Fruit fly (Drosophila melanogaster) whole organism, embryonic: Measurements from ENCODE around the gene SecS.

Experiments used
- Adf1 ChIP-seq: fragments of 200-800 bp; sonication (Bioruptor generic); IDR thresholded peaks from 2 replicates; pipeline ENCODE4 v1.3.6; 2022; ENCODE audit warnings: missing biosample characterization, missing genetic modification characterization
- Awh ChIP-seq: fragments of 200-800 bp; sonication (Bioruptor generic); IDR thresholded peaks from 2 replicates; pipeline ENCODE4, ENCODE4 v1.3.6; 2022; ENCODE audit warnings: missing biosample characterization, missing genetic modification characterization
- B-H2 ChIP-seq: fragments of 200-800 bp; sonication (Bioruptor generic); optimal IDR thresholded peaks from 2 replicates; lab custom pipeline; 2018; ENCODE audit warnings: missing biosample characterization, mild to moderate bottlenecking, missing genetic modification characterization
- Bdp1 ChIP-seq: fragments of 200-800 bp; sonication (Bioruptor generic); optimal IDR thresholded peaks from 3 replicates; lab custom pipeline; 2016; ENCODE audit warnings: missing biosample characterization, missing genetic modification characterization
- CG10274 ChIP-seq: fragments of 200-800 bp; sonication (Bioruptor generic); optimal IDR thresholded peaks from 3 replicates; lab custom pipeline; 2017; ENCODE audit warnings: missing biosample characterization, mild to moderate bottlenecking, missing genetic modification characterization
- CG11398 ChIP-seq: fragments of 200-800 bp; sonication (Bioruptor generic); optimal IDR thresholded peaks from 2 replicates; lab custom pipeline; 2016; ENCODE audit warnings: missing biosample characterization, missing genetic modification characterization
- CG12942 ChIP-seq: fragments of 200-800 bp; sonication (Bioruptor generic); optimal IDR thresholded peaks from 3 replicates; lab custom pipeline; 2016; ENCODE audit warnings: missing biosample characterization, missing genetic modification characterization
- CG14014 ChIP-seq: fragments of 200-800 bp; sonication (Bioruptor generic); IDR thresholded peaks from 2 replicates; pipeline ENCODE4 v1.3.6; 2022; ENCODE audit warnings: missing biosample characterization, missing genetic modification characterization
- CG15011 ChIP-seq: fragments of 200-800 bp; sonication (Bioruptor generic); optimal IDR thresholded peaks from 3 replicates; lab custom pipeline; 2018; ENCODE audit warnings: missing biosample characterization, mild to moderate bottlenecking, missing genetic modification characterization
- CG15514 ChIP-seq: fragments of 200-800 bp; sonication (Bioruptor generic); optimal IDR thresholded peaks from 3 replicates; lab custom pipeline; 2017; ENCODE audit warnings: missing biosample characterization, missing genetic modification characterization, mild to moderate bottlenecking, moderate library complexity, missing genetic modification reagents
- CG1647 ChIP-seq: fragments of 200-800 bp; sonication (Bioruptor generic); optimal IDR thresholded peaks from 3 replicates; lab custom pipeline; 2016; ENCODE audit warnings: missing biosample characterization, missing genetic modification characterization
- CG17912 ChIP-seq: fragments of 200-800 bp; sonication (Bioruptor generic); optimal IDR thresholded peaks from 2 replicates; lab custom pipeline; 2018; ENCODE audit warnings: missing biosample characterization, mild to moderate bottlenecking, missing genetic modification characterization
- CG18764 ChIP-seq: fragments of 200-800 bp; sonication (Bioruptor generic); optimal IDR thresholded peaks from 3 replicates; lab custom pipeline; 2016; ENCODE audit warnings: missing biosample characterization, missing genetic modification characterization
- CG3726 ChIP-seq: fragments of 200-800 bp; sonication (Bioruptor generic); IDR thresholded peaks from 3 replicates; pipeline ENCODE4, ENCODE4 v1.3.6; 2022; ENCODE audit warnings: missing biosample characterization, missing genetic modification characterization
- CG4617 ChIP-seq: fragments of 200-800 bp; sonication (Bioruptor generic); optimal IDR thresholded peaks from 3 replicates; lab custom pipeline; 2016; ENCODE audit warnings: missing biosample characterization, missing genetic modification characterization, borderline replicate concordance
- CG5180 ChIP-seq: fragments of 200-800 bp; sonication (Bioruptor generic); optimal IDR thresholded peaks from 3 replicates; lab custom pipeline; 2017; ENCODE audit warnings: missing biosample characterization, missing genetic modification characterization, mild to moderate bottlenecking, moderate library complexity, missing genetic modification reagents
- CG6254 ChIP-seq: fragments of 200-800 bp; sonication (Bioruptor generic); optimal IDR thresholded peaks from 3 replicates; lab custom pipeline; 2017; ENCODE audit warnings: mild to moderate bottlenecking, missing biosample characterization, missing genetic modification reagents, missing genetic modification characterization
- CG6654 ChIP-seq: fragments of 200-800 bp; sonication (Bioruptor generic); optimal IDR thresholded peaks from 2 replicates; lab custom pipeline; 2017; ENCODE audit warnings: missing biosample characterization, mild to moderate bottlenecking, missing genetic modification characterization
- CG9215 ChIP-seq: fragments of 200-800 bp; sonication (Bioruptor generic); IDR thresholded peaks from 2 replicates; pipeline ENCODE4 v1.3.6; 2022; ENCODE audit warnings: missing biosample characterization, missing genetic modification characterization
- CHES-1-like ChIP-seq: fragments of 200-800 bp; sonication (Bioruptor generic); optimal IDR thresholded peaks from 2 replicates; lab custom pipeline; 2016; ENCODE audit warnings: missing biosample characterization, missing genetic modification characterization
- CkIIα-i1 ChIP-seq: fragments of 200-800 bp; sonication (Bioruptor generic); IDR thresholded peaks from 2 replicates; pipeline ENCODE4 v1.3.6; 2022; ENCODE audit warnings: missing biosample characterization, missing genetic modification characterization
- Kr ChIP-seq: fragments of 200-800 bp; sonication (Bioruptor generic); optimal IDR thresholded peaks from 2 replicates; lab custom pipeline; 2017; ENCODE audit warnings: missing biosample characterization, mild to moderate bottlenecking, missing genetic modification characterization
- Max ChIP-seq: fragments of 200-800 bp; sonication (Bioruptor generic); optimal IDR thresholded peaks from 2 replicates; lab custom pipeline; 2016; ENCODE audit warnings: missing biosample characterization, mild to moderate bottlenecking, missing genetic modification characterization
- Mes4 ChIP-seq: fragments of 200-800 bp; sonication (Bioruptor generic); optimal IDR thresholded peaks from 2 replicates; lab custom pipeline; 2016; ENCODE audit warnings: missing biosample characterization, missing genetic modification characterization
- PHDP ChIP-seq: fragments of 200-800 bp; sonication (Bioruptor generic); optimal IDR thresholded peaks from 3 replicates; lab custom pipeline; 2018; ENCODE audit warnings: missing biosample characterization, mild to moderate bottlenecking, missing genetic modification characterization, moderate library complexity
- Scr ChIP-seq: fragments of 200-800 bp; sonication (Bioruptor generic); IDR thresholded peaks from 2 replicates; pipeline ENCODE4 v1.3.6; 2022; ENCODE audit warnings: missing biosample characterization, missing genetic modification characterization; ENCODE audit not compliant: partially characterized antibody
- Sry-β ChIP-seq: fragments of 200-800 bp; sonication (Bioruptor generic); optimal IDR thresholded peaks from 2 replicates; lab custom pipeline; 2018; ENCODE audit warnings: missing biosample characterization, mild to moderate bottlenecking, missing genetic modification characterization, moderate library complexity
- Taf1 ChIP-seq: fragments of 200-800 bp; sonication (Bioruptor generic); IDR thresholded peaks from 2 replicates; pipeline ENCODE4 v1.3.6; 2022; ENCODE audit warnings: missing biosample characterization, missing genetic modification characterization
- Tbp ChIP-seq: fragments of >200 bp; optimal IDR thresholded peaks from 2 replicates; lab custom pipeline; 2018; ENCODE audit warnings: missing biosample characterization, missing genetic modification characterization
- Xrp1 ChIP-seq: fragments of 200-800 bp; sonication (Bioruptor generic); IDR thresholded peaks from 2 replicates; pipeline ENCODE4 v1.3.6; 2022; ENCODE audit warnings: missing biosample characterization, missing genetic modification characterization
- aop ChIP-seq: fragments of 200-800 bp; sonication (Bioruptor generic); IDR thresholded peaks from 2 replicates; pipeline ENCODE4 v1.3.6; 2022; ENCODE audit warnings: missing biosample characterization, missing genetic modification characterization
- ara ChIP-seq: fragments of 200-800 bp; sonication (Bioruptor generic); IDR thresholded peaks from 2 replicates; pipeline ENCODE4 v1.3.6; 2022; ENCODE audit warnings: missing biosample characterization, missing genetic modification characterization
- bcd ChIP-seq: fragments of 200-800 bp; sonication (Bioruptor generic); optimal IDR thresholded peaks from 2 replicates; lab custom pipeline; 2017; ENCODE audit warnings: missing biosample characterization, mild to moderate bottlenecking, missing genetic modification characterization
- bigmax ChIP-seq: fragments of 200-800 bp; sonication (Bioruptor generic); optimal IDR thresholded peaks from 2 replicates; lab custom pipeline; 2018; ENCODE audit warnings: missing biosample characterization, mild to moderate bottlenecking, missing genetic modification characterization
- btn ChIP-seq: fragments of 200-800 bp; sonication (Bioruptor generic); optimal IDR thresholded peaks from 2 replicates; lab custom pipeline; 2016; ENCODE audit warnings: missing biosample characterization, missing genetic modification characterization
- emc ChIP-seq: fragments of 200-800 bp; sonication (Bioruptor generic); optimal IDR thresholded peaks from 2 replicates; lab custom pipeline; 2016; ENCODE audit warnings: missing biosample characterization, missing genetic modification characterization
- grn ChIP-seq: fragments of 200-800 bp; sonication (Bioruptor generic); optimal IDR thresholded peaks from 3 replicates; lab custom pipeline; 2017; ENCODE audit warnings: missing biosample characterization, missing genetic modification characterization
- jumu ChIP-seq: fragments of 200-800 bp; sonication (Bioruptor generic); optimal IDR thresholded peaks from 3 replicates; lab custom pipeline; 2016; ENCODE audit warnings: missing biosample characterization, missing genetic modification characterization
- nau ChIP-seq: fragments of 200-800 bp; sonication (Bioruptor generic); optimal IDR thresholded peaks from 3 replicates; lab custom pipeline; 2017; ENCODE audit warnings: missing biosample characterization, mild to moderate bottlenecking, missing genetic modification characterization, missing genetic modification reagents
- odd ChIP-seq: fragments of 200-800 bp; sonication (Bioruptor generic); optimal IDR thresholded peaks from 2 replicates; lab custom pipeline; 2017; ENCODE audit warnings: missing biosample characterization, mild to moderate bottlenecking, missing genetic modification characterization
- org-1 ChIP-seq: fragments of 200-800 bp; sonication (Bioruptor generic); optimal IDR thresholded peaks from 2 replicates; lab custom pipeline; 2017; ENCODE audit warnings: missing biosample characterization, missing genetic modification characterization
- otp ChIP-seq: fragments of 200-800 bp; sonication (Bioruptor generic); IDR thresholded peaks from 3 replicates; pipeline ENCODE4, ENCODE4 v1.3.6; 2022; ENCODE audit warnings: missing biosample characterization, missing genetic modification characterization
- pb ChIP-seq: fragments of 200-800 bp; sonication (Bioruptor generic); optimal IDR thresholded peaks from 3 replicates; lab custom pipeline; 2016; ENCODE audit warnings: missing biosample characterization, missing genetic modification characterization
- pita ChIP-seq: fragments of 200-800 bp; sonication (Bioruptor generic); optimal IDR thresholded peaks from 2 replicates; lab custom pipeline; 2017; ENCODE audit warnings: missing biosample characterization, mild to moderate bottlenecking, missing genetic modification characterization
- scrt ChIP-seq: fragments of 200-800 bp; sonication (Bioruptor generic); optimal IDR thresholded peaks from 2 replicates; lab custom pipeline; 2018; ENCODE audit warnings: missing biosample characterization, mild to moderate bottlenecking, missing genetic modification characterization, moderate library complexity
- sens-2 ChIP-seq: fragments of 200-800 bp; sonication (Bioruptor generic); IDR thresholded peaks from 2 replicates; pipeline ENCODE4 v1.3.6; 2022; ENCODE audit warnings: missing biosample characterization, missing genetic modification characterization
- shn ChIP-seq: fragments of 200-800 bp; sonication (Bioruptor generic); optimal IDR thresholded peaks from 3 replicates; lab custom pipeline; 2016; ENCODE audit warnings: missing biosample characterization, missing genetic modification characterization
- sim ChIP-seq: fragments of 200-800 bp; sonication (Bioruptor generic); IDR thresholded peaks from 2 replicates; pipeline ENCODE4 v1.3.6; 2022; ENCODE audit warnings: missing biosample characterization, missing genetic modification characterization
- sob ChIP-seq: fragments of 200-800 bp; sonication (Bioruptor generic); IDR thresholded peaks from 2 replicates; pipeline ENCODE4 v1.3.6; 2022; ENCODE audit warnings: missing biosample characterization, missing genetic modification characterization
- sr ChIP-seq: fragments of 200-800 bp; sonication (Bioruptor generic); IDR thresholded peaks from 3 replicates; pipeline ENCODE4 v1.3.6; 2022; ENCODE audit warnings: missing biosample characterization, missing genetic modification characterization
- tin ChIP-seq: fragments of 200-800 bp; sonication (Bioruptor generic); optimal IDR thresholded peaks from 3 replicates; lab custom pipeline; 2016; ENCODE audit warnings: missing biosample characterization, missing genetic modification characterization
- twi ChIP-seq: fragments of 200-800 bp; optimal IDR thresholded peaks from 2 replicates; lab custom pipeline; 2019; ENCODE audit warnings: missing biosample characterization, mild to moderate bottlenecking, missing genetic modification characterization, moderate library complexity

Gene SecS

dm6 chr3R:5600361-5601043 is 731 bp upstream of the SecS start (continued):
- no peak for TF ChIP-seq aop (GFP tag; lab: Robert Waterston, UW)
- no peak for TF ChIP-seq Max (GFP tag; lab: Kevin White, UChicago)
- peak; percentile 15 for TF ChIP-seq scrt (GFP tag; lab: Kevin White, UChicago)
- no peak for TF ChIP-seq btn
- no peak for TF ChIP-seq CG15011 (GFP tag; lab: Kevin White, UChicago)
- peak; percentile 85 for TF ChIP-seq CG17912 (GFP tag; lab: Kevin White, UChicago)
- no peak for TF ChIP-seq pita (GFP tag; lab: Kevin White, UChicago)
- TF ChIP-seq odd (GFP tag; lab: Kevin White, UChicago): peak; percentile 21
- no peak for TF ChIP-seq CG4617
- no peak for TF ChIP-seq Sry-β
- TF ChIP-seq Tbp (GFP tag; lab: Kevin White, UChicago): peak; percentile 82
- TF ChIP-seq Scr (GFP tag; lab: Robert Waterston, UW): no peak
- no peak for TF ChIP-seq tin
- TF ChIP-seq Kr (GFP tag; lab: Kevin White, UChicago): no peak
- peak; percentile 79 for TF ChIP-seq B-H2 (GFP tag; lab: Kevin White, UChicago)
- no peak for TF ChIP-seq CG11398
- no peak for TF ChIP-seq CG12942 (GFP tag; lab: Kevin White, UChicago)
- peak; percentile 9 for TF ChIP-seq jumu (GFP tag; lab: Kevin White, UChicago)
- no peak for TF ChIP-seq bcd (GFP tag; lab: Kevin White, UChicago)
- no peak for TF ChIP-seq Awh (GFP tag; lab: Robert Waterston, UW)
- no peak for TF ChIP-seq Adf1 (GFP tag; lab: Robert Waterston, UW)
- TF ChIP-seq pb (GFP tag; lab: Kevin White, UChicago): peak; percentile 5
- TF ChIP-seq ara (GFP tag; lab: Robert Waterston, UW): no peak
- TF ChIP-seq CkIIα-i1 (GFP tag; lab: Robert Waterston, UW): no peak
- no peak for TF ChIP-seq sob
- no peak for TF ChIP-seq CG10274 (GFP tag; lab: Kevin White, UChicago)
- no peak for TF ChIP-seq CG5180 (GFP tag; lab: Kevin White, UChicago)
- no peak for TF ChIP-seq sens-2 (GFP tag; lab: Robert Waterston, UW)
- no peak for TF ChIP-seq shn (GFP tag; lab: Kevin White, UChicago)
- TF ChIP-seq CG1647 (GFP tag; lab: Kevin White, UChicago): no peak
- peak; percentile 37 for TF ChIP-seq CG6254 (GFP tag; lab: Kevin White, UChicago)
- TF ChIP-seq grn (GFP tag; lab: Kevin White, UChicago): no peak
- no peak for TF ChIP-seq otp (GFP tag; lab: Robert Waterston, UW)
- TF ChIP-seq twi (tag; lab: Kevin White, UChicago): peak; percentile 42
- peak; percentile 39 for TF ChIP-seq CG15514 (GFP tag; lab: Kevin White, UChicago)
- no peak for TF ChIP-seq Mes4 (GFP tag; lab: Kevin White, UChicago)
- no peak for TF ChIP-seq CG3726
- TF ChIP-seq emc (GFP tag; lab: Kevin White, UChicago): no peak
- no peak for TF ChIP-seq sim (GFP tag; lab: Robert Waterston, UW)
- TF ChIP-seq Xrp1 (GFP tag; lab: Robert Waterston, UW): no peak
- TF ChIP-seq CHES-1-like: peak; percentile 1
- TF ChIP-seq CG6654 (GFP tag; lab: Kevin White, UChicago): no peak
- TF ChIP-seq org-1: no peak
- no peak for TF ChIP-seq nau (GFP tag; lab: Kevin White, UChicago)
- no peak for TF ChIP-seq CG9215 (GFP tag; lab: Robert Waterston, UW)
- no peak for TF ChIP-seq Bdp1
- TF ChIP-seq sr (GFP tag; lab: Robert Waterston, UW): no peak
- peak; percentile 94 for TF ChIP-seq bigmax (GFP tag; lab: Kevin White, UChicago)
- TF ChIP-seq CG18764 (GFP tag; lab: Kevin White, UChicago): no peak
- TF ChIP-seq PHDP (tag; lab: Kevin White, UChicago): peak; percentile 13
- TF ChIP-seq Taf1: no peak
- TF ChIP-seq CG14014 (GFP tag; lab: Robert Waterston, UW): no peak
